Fruit fly (Drosophila melanogaster) whole organism, wandering third instar larva: ENCODE measurements around the gene Dhc1.

Source experiments
- Abd-B ChIP-seq: fragments of >200 bp; optimal IDR thresholded peaks from 2 replicates; lab custom pipeline; 2017; ENCODE audit warnings: missing biosample characterization, missing genetic modification characterization
- CG32264 ChIP-seq: fragments of 200-800 bp; sonication (Bioruptor generic); optimal IDR thresholded peaks from 2 replicates; lab custom pipeline; 2016; ENCODE audit warnings: missing biosample characterization, missing genetic modification characterization
- CG9705 ChIP-seq: fragments of 200-800 bp; sonication (Bioruptor generic); optimal IDR thresholded peaks from 2 replicates; lab custom pipeline; 2018; ENCODE audit warnings: missing biosample characterization, mild to moderate bottlenecking, missing genetic modification characterization
- CrebA ChIP-seq: fragments of 200-800 bp; sonication (Bioruptor generic); optimal IDR thresholded peaks from 2 replicates; lab custom pipeline; 2016; ENCODE audit warnings: missing biosample characterization, mild to moderate bottlenecking, missing genetic modification characterization, borderline replicate concordance
- Dfd ChIP-seq: fragments of >200 bp; optimal IDR thresholded peaks from 2 replicates; lab custom pipeline; 2017; ENCODE audit warnings: missing biosample characterization, missing genetic modification characterization
- Dif ChIP-seq: fragments of 200-275, 200-300 bp; sonication (Bioruptor generic); optimal IDR thresholded peaks from 2 replicates; lab custom pipeline; 2018; ENCODE audit warnings: missing biosample characterization, missing genetic modification characterization; ENCODE audit not compliant: partially characterized antibody
- GATAd ChIP-seq: sonication (Bioruptor generic); optimal IDR thresholded peaks from 2 replicates; lab custom pipeline; 2016; ENCODE audit warnings: missing biosample characterization, missing genetic modification characterization
- HLH106 ChIP-seq: fragments of 200-800 bp; optimal IDR thresholded peaks from 3 replicates; lab custom pipeline; 2019; ENCODE audit warnings: missing biosample characterization, mild to moderate bottlenecking, missing genetic modification characterization, moderate library complexity
- Hnf4 ChIP-seq: fragments of 200-800 bp; sonication (Bioruptor generic); optimal IDR thresholded peaks from 2 replicates; lab custom pipeline; 2016; ENCODE audit warnings: missing biosample characterization, mild to moderate bottlenecking, missing genetic modification characterization
- Hr78 ChIP-seq: fragments of >200 bp; optimal IDR thresholded peaks from 2 replicates; lab custom pipeline; 2017; ENCODE audit warnings: missing biosample characterization, missing genetic modification characterization
- Hr83 ChIP-seq: fragments of 200-300 bp; sonication (Bioruptor generic); optimal IDR thresholded peaks from 2 replicates; lab custom pipeline; 2016; ENCODE audit warnings: missing biosample characterization, mild to moderate bottlenecking, missing genetic modification characterization, moderate library complexity; ENCODE audit not compliant: poor library complexity, severe bottlenecking
- Jra ChIP-seq: sonication (Bioruptor generic); optimal IDR thresholded peaks from 2 replicates; lab custom pipeline; 2016; ENCODE audit warnings: missing biosample characterization, missing genetic modification characterization
- Mio ChIP-seq: sonication (Bioruptor generic); optimal IDR thresholded peaks from 2 replicates; lab custom pipeline; 2016; ENCODE audit warnings: missing biosample characterization, missing genetic modification characterization
- Myc ChIP-seq: fragments of >200 bp; optimal IDR thresholded peaks from 2 replicates; lab custom pipeline; 2017
- N ChIP-seq: fragments of >200 bp; optimal IDR thresholded peaks from 2 replicates; lab custom pipeline; 2018; ENCODE audit warnings: missing biosample characterization, missing external identifiers, missing genetic modification characterization
- OdsH ChIP-seq: fragments of 200-800 bp; sonication (Bioruptor generic); optimal IDR thresholded peaks from 2 replicates; lab custom pipeline; 2016; ENCODE audit warnings: missing biosample characterization, mild to moderate bottlenecking, missing genetic modification characterization
- Rel ChIP-seq, 2 experiments: fragments of 200-800 bp; sonication (Bioruptor generic) in 1 of 2; optimal IDR thresholded peaks; 2 replicates in 1 of 2; 3 replicates in 1 of 2; lab custom pipeline; 2016 to 2019; ENCODE audit warnings: mild to moderate bottlenecking in 2 of 2, missing biosample characterization in 2 of 2, missing genetic modification characterization in 2 of 2, moderate library complexity in 1 of 2
- Sp1 ChIP-seq: fragments of 200-800 bp; sonication (Bioruptor generic); optimal IDR thresholded peaks from 3 replicates; lab custom pipeline; 2019; ENCODE audit warnings: missing biosample characterization, mild to moderate bottlenecking, missing genetic modification characterization, moderate library complexity
- Vsx2 ChIP-seq: fragments of 200-300, 225-300 bp; sonication (Bioruptor generic); optimal IDR thresholded peaks from 2 replicates; lab custom pipeline; 2018; ENCODE audit warnings: missing biosample characterization, missing genetic modification characterization; ENCODE audit not compliant: partially characterized antibody
- br ChIP-seq: fragments of 200-800 bp; sonication (Bioruptor generic); optimal IDR thresholded peaks from 2 replicates; lab custom pipeline; 2016; ENCODE audit warnings: missing biosample characterization, missing genetic modification characterization
- brk ChIP-seq: fragments of 200-800 bp; sonication (Bioruptor generic); optimal IDR thresholded peaks from 2 replicates; lab custom pipeline; 2016; ENCODE audit warnings: missing biosample characterization, mild to moderate bottlenecking, missing genetic modification characterization
- dl ChIP-seq, 2 experiments: fragments of 175-275, 200-275 bp in 1 of 2; fragments of 200-275 bp in 1 of 2; sonication (Bioruptor generic); optimal IDR thresholded peaks; lab custom pipeline; 2018; ENCODE audit warnings: mild to moderate bottlenecking in 2 of 2, missing biosample characterization in 2 of 2, missing genetic modification characterization in 2 of 2, moderate library complexity in 2 of 2; ENCODE audit not compliant: partially characterized antibody in 2 of 2, insufficient read depth in 1 of 2
- dmrt93B ChIP-seq: fragments of 200-800 bp; sonication (Bioruptor generic); optimal IDR thresholded peaks from 2 replicates; lab custom pipeline; 2018; ENCODE audit warnings: missing biosample characterization, mild to moderate bottlenecking, missing genetic modification characterization
- dsf ChIP-seq: sonication (Bioruptor generic); optimal IDR thresholded peaks from 2 replicates; lab custom pipeline; 2016; ENCODE audit warnings: missing biosample characterization, missing genetic modification characterization, borderline replicate concordance
- ey ChIP-seq: fragments of 200-800 bp; sonication (Bioruptor generic); optimal IDR thresholded peaks from 2 replicates; lab custom pipeline; 2016; ENCODE audit warnings: missing biosample characterization, missing genetic modification characterization
- foxo ChIP-seq, 2 experiments: fragments of 200-800 bp; sonication (Bioruptor generic); optimal IDR thresholded peaks; 2 replicates in 1 of 2; 3 replicates in 1 of 2; lab custom pipeline; 2016 to 2017; ENCODE audit warnings: missing biosample characterization in 2 of 2, missing genetic modification characterization in 2 of 2
- fru ChIP-seq: fragments of 200-800 bp; sonication (Bioruptor generic); optimal IDR thresholded peaks from 3 replicates; lab custom pipeline; 2016; ENCODE audit warnings: missing biosample characterization, mild to moderate bottlenecking, missing genetic modification characterization
- jim ChIP-seq: fragments of 175-275, 200-325 bp; sonication (Bioruptor generic); optimal IDR thresholded peaks from 2 replicates; lab custom pipeline; 2016; ENCODE audit warnings: missing biosample characterization, mild to moderate bottlenecking, missing genetic modification characterization
- lola ChIP-seq: fragments of >200 bp; optimal IDR thresholded peaks from 2 replicates; lab custom pipeline; 2017; ENCODE audit warnings: missing biosample characterization, missing genetic modification characterization
- pan ChIP-seq: fragments of >200 bp; optimal IDR thresholded peaks from 2 replicates; lab custom pipeline; 2017
- psq ChIP-seq: fragments of 200-800 bp; sonication (Bioruptor generic); optimal IDR thresholded peaks from 3 replicates; lab custom pipeline; 2017; ENCODE audit warnings: missing biosample characterization, mild to moderate bottlenecking, missing genetic modification characterization, moderate library complexity
- rgr ChIP-seq: fragments of 200-800 bp; sonication (Bioruptor generic); optimal IDR thresholded peaks from 3 replicates; lab custom pipeline; 2016; ENCODE audit warnings: missing biosample characterization, mild to moderate bottlenecking, missing genetic modification characterization
- sage ChIP-seq: fragments of 200-800 bp; sonication (Bioruptor generic); optimal IDR thresholded peaks from 2 replicates; lab custom pipeline; 2016; ENCODE audit warnings: missing biosample characterization, mild to moderate bottlenecking, missing genetic modification characterization
- sv ChIP-seq: fragments of 200-800 bp; sonication (Bioruptor generic); optimal IDR thresholded peaks from 3 replicates; lab custom pipeline; 2016; ENCODE audit warnings: missing biosample characterization, missing genetic modification characterization
- tai ChIP-seq: sonication (Bioruptor generic); optimal IDR thresholded peaks from 2 replicates; lab custom pipeline; 2016; ENCODE audit warnings: missing biosample characterization, missing genetic modification characterization
- usp ChIP-seq: fragments of >200 bp; optimal IDR thresholded peaks from 2 replicates; lab custom pipeline; 2017; ENCODE audit warnings: missing biosample characterization, missing genetic modification characterization
- woc ChIP-seq: sonication (Bioruptor generic); optimal IDR thresholded peaks from 2 replicates; lab custom pipeline; 2016; ENCODE audit warnings: missing biosample characterization, mild to moderate bottlenecking, missing genetic modification characterization

The Dhc1 gene

dm6 chr3R:9626880-9627401 lies 47.5 kb downstream of the Dhc1 start, which contains the start of the genes CG9427 and CG8319 (continued):
- TF ChIP-seq sv (GFP tag; lab: Kevin White, UChicago) (peak; percentile 48), dmrt93B (GFP tag; lab: Kevin White, UChicago) (no peak), lola (no peak), Dfd (GFP tag; lab: Kevin White, UChicago) (no peak), HLH106 (peak; percentile 62), N (GFP tag; lab: Kevin White, UChicago) (no peak), Myc (lab: Kevin White, UChicago) (no peak), rgr (peak; percentile 73), Hr83 (no peak), usp (GFP tag; lab: Kevin White, UChicago) (no peak), sage (GFP tag; lab: Kevin White, UChicago) (peak; percentile 6), foxo (GFP tag; optimal IDR thresholded peaks at IDR 0.05; lab: Kevin White, UChicago) (peak in 1 of 2 experiments; percentile 73), Sp1 (GFP tag; lab: Kevin White, UChicago) (peak; percentile 59), GATAd (no peak)

- TF ChIP-seq Jra: no peak
- no peak for TF ChIP-seq brk
- TF ChIP-seq ey (GFP tag; lab: Kevin White, UChicago): no peak
- TF ChIP-seq sage (GFP tag; lab: Kevin White, UChicago): no peak
- TF ChIP-seq Dfd (GFP tag; lab: Kevin White, UChicago): no peak
- no peak for TF ChIP-seq jim
- TF ChIP-seq rgr: no peak
- TF ChIP-seq tai: no peak
- no peak for TF ChIP-seq HLH106
- no peak for TF ChIP-seq Sp1 (GFP tag; lab: Kevin White, UChicago)
- no peak for TF ChIP-seq Vsx2 (GFP tag; lab: Kevin White, UChicago)
- TF ChIP-seq woc: no peak
- no peak for TF ChIP-seq Rel (GFP tag; optimal IDR thresholded peaks at IDR 0.05; lab: Kevin White, UChicago)
- TF ChIP-seq Rel (tag; optimal IDR thresholded peaks at IDR 0.05; lab: Kevin White, UChicago): no peak
- TF ChIP-seq GATAd: no peak
- TF ChIP-seq Hr78: no peak
- no peak for TF ChIP-seq usp (GFP tag; lab: Kevin White, UChicago)
- no peak for TF ChIP-seq dmrt93B (GFP tag; lab: Kevin White, UChicago)
- no peak for TF ChIP-seq Myc (lab: Kevin White, UChicago)
Measured at dm6 chr3R:9626266-9626665, 48.2 kb downstream of the Dhc1 start.

DNA sequence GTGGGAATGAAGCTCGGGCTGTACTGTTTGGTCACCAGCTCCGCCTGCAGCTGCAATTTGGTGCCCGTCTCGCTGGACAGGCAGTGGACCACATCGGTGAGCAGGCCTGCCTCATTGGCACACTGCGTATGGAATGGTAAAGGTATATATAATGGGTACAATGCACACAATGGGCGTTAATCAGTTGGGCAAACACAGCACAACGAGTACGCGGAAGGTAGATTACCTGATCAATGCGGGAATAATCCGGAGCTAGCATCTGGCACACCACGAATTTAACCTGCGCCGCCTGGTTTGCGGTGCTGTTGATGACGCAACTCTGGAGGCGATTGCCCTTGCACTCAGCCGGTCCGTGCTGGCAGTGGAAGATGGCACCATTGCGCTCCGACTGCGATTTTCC lies 49.0 kb downstream of the Dhc1 start:
- TF ChIP-seq Vsx2 (GFP tag; lab: Kevin White, UChicago): no peak
- TF ChIP-seq Hr83: peak; percentile 89
- no peak for TF ChIP-seq Abd-B (GFP tag; lab: Kevin White, UChicago)
- TF ChIP-seq, all 38 proteins: peak for 1

DNA sequence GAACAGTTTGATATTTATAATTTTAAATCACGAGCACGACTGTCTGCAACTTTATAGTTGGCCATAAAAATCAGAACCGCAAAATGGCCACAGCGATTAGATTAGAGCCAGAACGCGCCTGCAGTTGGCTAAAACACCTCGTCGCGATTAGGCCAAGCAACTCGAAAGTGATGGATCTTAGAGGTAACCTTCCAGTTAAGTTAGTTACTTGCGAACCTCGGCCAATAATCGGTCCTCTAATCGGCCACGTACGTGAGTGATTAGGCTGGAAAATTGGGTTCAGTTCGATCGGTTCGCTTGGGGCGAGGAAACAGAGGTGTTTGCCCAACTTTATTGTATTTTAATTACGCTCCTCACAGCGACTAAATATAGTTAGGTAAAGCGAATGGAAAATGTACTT lies 54.2 kb downstream of the Dhc1 start:
- TF ChIP-seq woc: no peak
- no peak for TF ChIP-seq Dif (GFP tag; lab: Kevin White, UChicago)
- TF ChIP-seq psq (GFP tag; lab: Kevin White, UChicago): no peak
- no peak for TF ChIP-seq Hr83
- no peak for TF ChIP-seq GATAd
- no peak for TF ChIP-seq rgr
- no peak for TF ChIP-seq Abd-B (GFP tag; lab: Kevin White, UChicago)
- no peak for TF ChIP-seq Rel (GFP tag; optimal IDR thresholded peaks at IDR 0.05; lab: Kevin White, UChicago)
- no peak for TF ChIP-seq Rel (tag; optimal IDR thresholded peaks at IDR 0.05; lab: Kevin White, UChicago)
- TF ChIP-seq ey (GFP tag; lab: Kevin White, UChicago): no peak
- TF ChIP-seq sv (GFP tag; lab: Kevin White, UChicago): no peak
- TF ChIP-seq br: no peak
- TF ChIP-seq CrebA (GFP tag; lab: Kevin White, UChicago): no peak
- TF ChIP-seq Sp1 (GFP tag; lab: Kevin White, UChicago): no peak
- TF ChIP-seq OdsH (GFP tag; lab: Kevin White, UChicago): no peak
- TF ChIP-seq Dfd (GFP tag; lab: Kevin White, UChicago): no peak
- no peak for TF ChIP-seq Vsx2 (GFP tag; lab: Kevin White, UChicago)
- TF ChIP-seq jim: no peak
- no peak for TF ChIP-seq brk
- TF ChIP-seq dmrt93B (GFP tag; lab: Kevin White, UChicago): no peak
- no peak for TF ChIP-seq Hnf4 (GFP tag; lab: Kevin White, UChicago)

DNA sequence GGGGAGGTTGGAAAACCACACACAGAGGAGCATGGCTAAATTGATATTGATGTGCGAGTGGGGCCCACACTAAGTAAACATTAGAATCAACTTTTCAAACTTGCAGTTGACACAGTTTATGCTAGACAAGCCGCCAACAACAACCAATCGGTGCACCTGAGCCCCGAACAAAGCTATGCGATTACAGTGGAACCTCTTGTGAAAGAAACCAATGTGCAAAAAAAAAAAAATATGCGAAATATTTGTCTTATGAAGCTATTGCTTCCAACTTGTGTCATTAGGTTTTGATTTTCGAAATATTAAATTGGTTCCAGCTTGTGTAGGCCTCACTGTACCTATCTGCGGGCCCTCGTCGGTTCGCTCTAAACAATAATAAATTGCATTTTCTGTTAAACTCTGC lies 56.1 kb downstream of the Dhc1 start:
- TF ChIP-seq HLH106 (peak; percentile 48), Abd-B (GFP tag; lab: Kevin White, UChicago) (no peak), Hr78 (no peak), lola (no peak), CG9705 (no peak), Dif (GFP tag; lab: Kevin White, UChicago) (no peak), Hnf4 (GFP tag; lab: Kevin White, UChicago) (peak; percentile 46), pan (lab: Kevin White, UChicago) (no peak), foxo (GFP tag; optimal IDR thresholded peaks at IDR 0.05; lab: Kevin White, UChicago) (peak in 1 of 2 experiments; percentile 61), fru (GFP tag; lab: Kevin White, UChicago) (peak; percentile 48), Rel (GFP tag; optimal IDR thresholded peaks at IDR 0.05; lab: Kevin White, UChicago) (no peak), Rel (tag; optimal IDR thresholded peaks at IDR 0.05; lab: Kevin White, UChicago) (no peak), dsf (GFP tag; lab: Kevin White, UChicago) (no peak), Mio (no peak), Dfd (GFP tag; lab: Kevin White, UChicago) (no peak), psq (GFP tag; lab: Kevin White, UChicago) (no peak), Hr83 (no peak), tai (no peak), CG32264 (no peak), brk (no peak), dl (GFP tag; optimal IDR thresholded peaks at IDR 0.05; lab: Kevin White, UChicago; ENCODE audit: insufficient read depth in 1 of 2, partially characterized antibody in 2 of 2) (no peak), Jra (no peak), dmrt93B (GFP tag; lab: Kevin White, UChicago) (peak; percentile 44), jim (no peak)
